Fruit fly (Drosophila melanogaster) whole organism, embryonic: Measurements from ENCODE around the gene Df31.
A peak's percentile ranks its signal among the peaks of the same experiment; 100 is the strongest.

ENCODE experiments used
- Ada2b ChIP-seq: fragments of 200-800 bp; sonication (Bioruptor generic); IDR thresholded peaks from 2 replicates; pipeline ENCODE4 v1.3.6; 2022; ENCODE audit warnings: missing biosample characterization, missing genetic modification characterization
- Adf1 ChIP-seq: fragments of 200-800 bp; sonication (Bioruptor generic); IDR thresholded peaks from 2 replicates; pipeline ENCODE4 v1.3.6; 2022; ENCODE audit warnings: missing biosample characterization, missing genetic modification characterization
- Asciz ChIP-seq: fragments of 200-800 bp; sonication (Bioruptor generic); optimal IDR thresholded peaks from 2 replicates; lab custom pipeline; 2017; ENCODE audit warnings: missing biosample characterization, mild to moderate bottlenecking, missing genetic modification characterization, missing genetic modification reagents
- B-H2 ChIP-seq: fragments of 200-800 bp; sonication (Bioruptor generic); optimal IDR thresholded peaks from 2 replicates; lab custom pipeline; 2018; ENCODE audit warnings: missing biosample characterization, mild to moderate bottlenecking, missing genetic modification characterization
- CG10565 ChIP-seq: fragments of 200-800 bp; sonication (Bioruptor generic); optimal IDR thresholded peaks from 3 replicates; lab custom pipeline; 2016; ENCODE audit warnings: missing biosample characterization, mild to moderate bottlenecking, missing genetic modification characterization
- CG10654 ChIP-seq: fragments of 200-800 bp; sonication (Bioruptor generic); optimal IDR thresholded peaks from 2 replicates; lab custom pipeline; 2016; ENCODE audit warnings: missing biosample characterization, missing genetic modification characterization
- CG1233 ChIP-seq: fragments of 200-800 bp; sonication (Bioruptor generic); optimal IDR thresholded peaks from 4 replicates; lab custom pipeline; 2018; ENCODE audit warnings: missing biosample characterization, mild to moderate bottlenecking, missing genetic modification characterization
- CG12769 ChIP-seq: fragments of 200-800 bp; sonication (Bioruptor generic); optimal IDR thresholded peaks from 2 replicates; lab custom pipeline; 2019; ENCODE audit warnings: missing biosample characterization, mild to moderate bottlenecking, missing genetic modification characterization, moderate library complexity
- CG13296 ChIP-seq: fragments of 200-800 bp; sonication (Bioruptor generic); optimal IDR thresholded peaks from 3 replicates; lab custom pipeline; 2018; ENCODE audit warnings: missing biosample characterization, mild to moderate bottlenecking, missing genetic modification characterization
- CG15696 ChIP-seq: fragments of 200-800 bp; sonication (Bioruptor generic); optimal IDR thresholded peaks from 2 replicates; lab custom pipeline; 2019; ENCODE audit warnings: missing biosample characterization, mild to moderate bottlenecking, missing genetic modification characterization, moderate library complexity
- CG17359 ChIP-seq: fragments of 200-800 bp; sonication (Bioruptor generic); optimal IDR thresholded peaks from 3 replicates; lab custom pipeline; 2018; ENCODE audit warnings: missing biosample characterization, mild to moderate bottlenecking, missing genetic modification characterization, moderate library complexity
- CG17385 ChIP-seq: fragments of 200-800 bp; sonication (Bioruptor generic); optimal IDR thresholded peaks from 3 replicates; lab custom pipeline; 2018; ENCODE audit warnings: missing biosample characterization, mild to moderate bottlenecking, missing genetic modification characterization
- CG17912 ChIP-seq: fragments of 200-800 bp; sonication (Bioruptor generic); optimal IDR thresholded peaks from 2 replicates; lab custom pipeline; 2018; ENCODE audit warnings: missing biosample characterization, mild to moderate bottlenecking, missing genetic modification characterization
- CG18599 ChIP-seq: fragments of 200-800 bp; sonication (Bioruptor generic); optimal IDR thresholded peaks from 3 replicates; lab custom pipeline; 2017; ENCODE audit warnings: missing biosample characterization, missing genetic modification characterization, mild to moderate bottlenecking, moderate library complexity, missing genetic modification reagents
- CG18619 ChIP-seq: fragments of 200-800 bp; sonication (Bioruptor generic); optimal IDR thresholded peaks from 3 replicates; lab custom pipeline; 2017; ENCODE audit warnings: missing biosample characterization, mild to moderate bottlenecking, missing genetic modification characterization
- CG2712 ChIP-seq: fragments of 200-800 bp; optimal IDR thresholded peaks from 3 replicates; lab custom pipeline; 2019; ENCODE audit warnings: missing biosample characterization, mild to moderate bottlenecking, missing genetic modification characterization, moderate library complexity
- CG2889 ChIP-seq: fragments of 200-800 bp; sonication (Bioruptor generic); IDR thresholded peaks from 3 replicates; pipeline ENCODE4 v1.3.6; 2022; ENCODE audit warnings: missing biosample characterization, missing genetic modification characterization
- CG33557 ChIP-seq: fragments of 200-800 bp; sonication (Bioruptor generic); optimal IDR thresholded peaks from 2 replicates; lab custom pipeline; 2019; ENCODE audit warnings: missing biosample characterization, mild to moderate bottlenecking, missing genetic modification characterization, moderate library complexity
- CG4328 ChIP-seq: fragments of 200-800 bp; sonication (Bioruptor generic); optimal IDR thresholded peaks from 3 replicates; lab custom pipeline; 2017; ENCODE audit warnings: missing biosample characterization, missing genetic modification reagents, missing genetic modification characterization
- CG8944 ChIP-seq: fragments of 200-800 bp; sonication (Bioruptor generic); optimal IDR thresholded peaks from 3 replicates; lab custom pipeline; 2016; ENCODE audit warnings: missing biosample characterization, missing genetic modification characterization
- CG9876 ChIP-seq: fragments of 200-800 bp; sonication (Bioruptor generic); optimal IDR thresholded peaks from 2 replicates; lab custom pipeline; 2016; ENCODE audit warnings: missing biosample characterization, missing genetic modification characterization
- Dip3 ChIP-seq: fragments of 200-800 bp; sonication (Bioruptor generic); optimal IDR thresholded peaks from 3 replicates; lab custom pipeline; 2016; ENCODE audit warnings: missing biosample characterization, missing genetic modification characterization
- Doc2 ChIP-seq: fragments of 200-800 bp; sonication (Bioruptor generic); IDR thresholded peaks from 2 replicates; pipeline ENCODE4 v1.3.6; 2022; ENCODE audit warnings: missing biosample characterization, missing genetic modification characterization
- Gsc ChIP-seq: fragments of 200-800 bp; sonication (Bioruptor generic); IDR thresholded peaks from 2 replicates; pipeline ENCODE4 v1.3.6; 2022; ENCODE audit warnings: missing biosample characterization, missing genetic modification characterization
- Gug ChIP-seq: fragments of 200-800 bp; sonication (Bioruptor generic); IDR thresholded peaks from 4 replicates; pipeline ENCODE4 v1.3.6; 2022; ENCODE audit warnings: missing biosample characterization, missing genetic modification characterization
- H15 ChIP-seq: fragments of 200-800 bp; sonication (Bioruptor generic); IDR thresholded peaks from 3 replicates; pipeline ENCODE4 v1.3.6; 2022; ENCODE audit warnings: missing biosample characterization, missing genetic modification characterization
- HHEX ChIP-seq: fragments of 200-800 bp; sonication (Bioruptor generic); optimal IDR thresholded peaks from 3 replicates; lab custom pipeline; 2017; ENCODE audit warnings: missing biosample characterization, mild to moderate bottlenecking, missing genetic modification characterization, missing genetic modification reagents
- HLH54F ChIP-seq: fragments of 200-800 bp; sonication (Bioruptor generic); optimal IDR thresholded peaks from 3 replicates; lab custom pipeline; 2016; ENCODE audit warnings: missing biosample characterization, missing genetic modification characterization
- Hey ChIP-seq: fragments of 200-800 bp; sonication (Bioruptor generic); optimal IDR thresholded peaks from 3 replicates; lab custom pipeline; 2018; ENCODE audit warnings: missing biosample characterization, mild to moderate bottlenecking, missing genetic modification characterization
- Hsf ChIP-seq: fragments of 200-800 bp; sonication (Bioruptor generic); optimal IDR thresholded peaks from 3 replicates; lab custom pipeline; 2016; ENCODE audit warnings: missing biosample characterization, missing genetic modification characterization
- Mad ChIP-seq: fragments of 200-800 bp; sonication (Bioruptor generic); optimal IDR thresholded peaks from 2 replicates; lab custom pipeline; 2016; ENCODE audit warnings: missing biosample characterization, missing genetic modification characterization
- Nf-YB ChIP-seq: fragments of 200-800 bp; sonication (Bioruptor generic); optimal IDR thresholded peaks from 3 replicates; lab custom pipeline; 2019; ENCODE audit warnings: missing biosample characterization, mild to moderate bottlenecking, missing genetic modification characterization, moderate library complexity
- Opbp ChIP-seq: fragments of 200-800 bp; sonication (Bioruptor generic); IDR thresholded peaks from 3 replicates; pipeline ENCODE4 v1.3.6; 2022; ENCODE audit warnings: missing biosample characterization, missing genetic modification characterization; ENCODE audit not compliant: partially characterized antibody
- Sox102F ChIP-seq: fragments of 200-800 bp; sonication (Bioruptor generic); optimal IDR thresholded peaks from 2 replicates; lab custom pipeline; 2018; ENCODE audit warnings: missing biosample characterization, mild to moderate bottlenecking, missing genetic modification characterization, moderate library complexity
- ase ChIP-seq: fragments of 200-800 bp; sonication (Bioruptor generic); IDR thresholded peaks from 3 replicates; pipeline ENCODE4 v1.3.6; 2022; ENCODE audit warnings: missing biosample characterization, missing genetic modification characterization
- croc ChIP-seq: fragments of 200-800 bp; sonication (Bioruptor generic); conservative IDR thresholded peaks from 3 replicates; pipeline ENCODE4 v1.3.6; 2022; ENCODE audit warnings: missing biosample characterization, missing genetic modification characterization
- dmrt11E ChIP-seq: fragments of 200-800 bp; sonication (Bioruptor generic); optimal IDR thresholded peaks from 3 replicates; lab custom pipeline; 2018; ENCODE audit warnings: missing biosample characterization, mild to moderate bottlenecking, missing genetic modification characterization, moderate library complexity
- dpn ChIP-seq, 2 experiments: fragments of 200-800 bp; sonication (Bioruptor generic); optimal IDR thresholded peaks; 3 replicates each; lab custom pipeline; 2016; ENCODE audit warnings: missing biosample characterization in 2 of 2, missing genetic modification characterization in 2 of 2
- fd102C ChIP-seq: fragments of 200-800 bp; sonication (Bioruptor generic); optimal IDR thresholded peaks from 2 replicates; lab custom pipeline; 2018; ENCODE audit warnings: missing biosample characterization, mild to moderate bottlenecking, missing genetic modification characterization, moderate library complexity
- gro ChIP-seq: fragments of 200-800 bp; sonication (Bioruptor generic); optimal IDR thresholded peaks from 2 replicates; lab custom pipeline; 2016; ENCODE audit warnings: missing biosample characterization, missing genetic modification characterization
- insv ChIP-seq, 2 experiments: fragments of 200-800 bp; sonication (Bioruptor generic); optimal IDR thresholded peaks; 3 replicates each; lab custom pipeline; 2016 to 2018; ENCODE audit warnings: missing biosample characterization in 2 of 2, missing genetic modification characterization in 2 of 2
- pan ChIP-seq, 4 experiments: fragments of >200 bp in 3 of 4; fragments of 200-800 bp in 1 of 4; sonication (Bioruptor generic) in 1 of 4; optimal IDR thresholded peaks in 3 of 4; IDR thresholded peaks in 1 of 4; 2 replicates each; pipeline versions ENCODE4 v1.3.6 to Lab custom; 2017 to 2022; ENCODE audit warnings: missing biosample characterization in 2 of 4, missing genetic modification characterization in 2 of 4, mixed read lengths in 1 of 4
- phol ChIP-seq: fragments of 200-800 bp; sonication (Bioruptor generic); optimal IDR thresholded peaks from 3 replicates; lab custom pipeline; 2018; ENCODE audit warnings: missing biosample characterization, mild to moderate bottlenecking, missing genetic modification characterization, moderate library complexity
- ranshi ChIP-seq: fragments of 200-800 bp; sonication (Bioruptor generic); IDR thresholded peaks from 2 replicates; pipeline ENCODE4 v1.3.6; 2022; ENCODE audit warnings: missing biosample characterization, missing genetic modification characterization
- schlank ChIP-seq: fragments of 200-800 bp; sonication (Bioruptor generic); optimal IDR thresholded peaks from 2 replicates; lab custom pipeline; 2018; ENCODE audit warnings: missing biosample characterization, mild to moderate bottlenecking, missing genetic modification characterization
- sim ChIP-seq: fragments of 200-800 bp; sonication (Bioruptor generic); IDR thresholded peaks from 2 replicates; pipeline ENCODE4 v1.3.6; 2022; ENCODE audit warnings: missing biosample characterization, missing genetic modification characterization
- tap ChIP-seq: fragments of 200-800 bp; optimal IDR thresholded peaks from 3 replicates; lab custom pipeline; 2019; ENCODE audit warnings: missing biosample characterization, mild to moderate bottlenecking, missing genetic modification characterization, moderate library complexity
- yki ChIP-seq: fragments of >200 bp; optimal IDR thresholded peaks from 3 replicates; lab custom pipeline; 2018

Gene Df31

DNA sequence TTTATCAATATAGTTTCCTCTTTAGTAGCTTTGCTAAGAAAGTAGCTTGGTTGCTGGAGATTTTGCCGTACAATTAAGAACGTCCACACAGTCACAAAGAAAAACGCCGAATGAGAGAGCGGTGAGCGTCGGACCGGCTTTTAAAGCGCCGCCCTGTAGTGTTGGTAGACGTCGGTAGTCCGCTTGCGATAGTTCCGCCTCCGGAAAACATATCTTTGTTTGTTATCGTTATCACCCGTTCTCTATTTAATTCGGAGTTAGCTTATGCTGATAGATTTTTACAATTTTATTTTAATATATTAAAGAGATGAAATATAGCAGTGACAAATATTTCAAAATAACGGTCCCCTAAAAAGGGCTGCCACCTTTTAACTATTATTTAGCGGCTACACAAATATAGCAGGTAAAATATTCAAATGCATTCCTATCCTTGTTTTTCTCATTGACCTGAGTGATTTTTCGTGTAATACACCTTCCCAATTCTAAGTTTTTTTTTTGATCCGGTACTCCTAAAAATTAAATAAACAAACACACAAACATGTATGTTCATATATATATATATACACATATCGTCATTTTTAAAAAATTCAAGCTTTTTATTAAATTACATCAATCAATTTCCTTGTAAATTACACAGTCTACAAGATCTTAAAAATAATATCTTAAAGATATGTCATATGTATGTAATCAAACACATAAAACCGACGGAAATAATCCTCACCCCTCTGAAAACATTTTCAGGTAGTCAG is at the start of gene Df31 (continued):
- TF ChIP-seq CG10565 (GFP tag; lab: Kevin White, UChicago) = no peak
- TF ChIP-seq CG12769 (tag; lab: Kevin White, UChicago) = peak; percentile 16
- peak; percentile 66 to 69 for TF ChIP-seq dpn (GFP tag; optimal IDR thresholded peaks at IDR 0.05; lab: Kevin White, UChicago)
- peak; percentile 62 for TF ChIP-seq Dip3 (GFP tag; lab: Kevin White, UChicago)
- TF ChIP-seq CG17912 (GFP tag; lab: Kevin White, UChicago) = peak; percentile 6
- TF ChIP-seq CG2889 (GFP tag; lab: Robert Waterston, UW) = no peak
- peak in 1 of 2 experiments; percentile 4 for TF ChIP-seq insv (GFP tag; optimal IDR thresholded peaks at IDR 0.05; lab: Kevin White, UChicago)
- TF ChIP-seq CG2712 (tag; lab: Kevin White, UChicago) = peak; percentile 54
- TF ChIP-seq pan (optimal IDR thresholded peaks at IDR 0.05; lab: Kevin White, UChicago) = no peak
- peak in 1 of 2 experiments; percentile 72 for TF ChIP-seq pan (GFP tag; optimal IDR thresholded peaks at IDR 0.05 in 1 of 2, IDR thresholded peaks at IDR 0.05 in 1 of 2)
- TF ChIP-seq Gsc = no peak
- peak; percentile 1 for TF ChIP-seq Asciz (GFP tag; lab: Kevin White, UChicago)
- peak; percentile 49 for TF ChIP-seq Hsf (GFP tag; lab: Kevin White, UChicago)
- peak; percentile 35 for TF ChIP-seq dmrt11E (tag; lab: Kevin White, UChicago)
- peak; percentile 21; the same call in 1 of the 2 replicates for TF ChIP-seq sim
- peak; percentile 69 for TF ChIP-seq CG18599 (GFP tag; lab: Kevin White, UChicago)
- TF ChIP-seq Doc2 (GFP tag; lab: Robert Waterston, UW) = no peak
- TF ChIP-seq CG33557 (GFP tag; lab: Kevin White, UChicago) = peak; percentile 21
- peak; percentile 25 for TF ChIP-seq CG18619 (GFP tag; lab: Kevin White, UChicago)
- TF ChIP-seq Adf1 = peak; percentile 9; the same call in 1 of the 2 replicates
- TF ChIP-seq CG17385 (GFP tag; lab: Kevin White, UChicago) = peak; percentile 31
- TF ChIP-seq B-H2 (GFP tag; lab: Kevin White, UChicago) = peak; percentile 86
- TF ChIP-seq ase (GFP tag; lab: Robert Waterston, UW) = no peak
- peak; percentile 24 for TF ChIP-seq CG10654 (GFP tag; lab: Kevin White, UChicago)
- peak; percentile 44 for TF ChIP-seq CG13296 (GFP tag; lab: Kevin White, UChicago)
- TF ChIP-seq schlank = peak; percentile 1
- TF ChIP-seq CG15696 (tag; lab: Kevin White, UChicago) = no peak
- peak; percentile 68 for TF ChIP-seq Mad
- TF ChIP-seq CG4328 = peak; percentile 30
- TF ChIP-seq CG17359 (tag; lab: Kevin White, UChicago) = peak; percentile 51
- peak; percentile 53 for TF ChIP-seq HHEX (GFP tag; lab: Kevin White, UChicago)
- TF ChIP-seq Hey = no peak
- TF ChIP-seq H15 (GFP tag; lab: Robert Waterston, UW) = no peak
- TF ChIP-seq Sox102F (GFP tag; lab: Kevin White, UChicago) = no peak
- TF ChIP-seq HLH54F (GFP tag; lab: Kevin White, UChicago) = peak; percentile 46
- peak; percentile 48 for TF ChIP-seq CG9876 (GFP tag; lab: Kevin White, UChicago)
- peak; percentile 56 for TF ChIP-seq CG8944 (GFP tag; lab: Kevin White, UChicago)
- no peak for TF ChIP-seq phol (tag; lab: Kevin White, UChicago)
- TF ChIP-seq tap = peak; percentile 22
- no peak for TF ChIP-seq Nf-YB (GFP tag; lab: Kevin White, UChicago)
- TF ChIP-seq gro (GFP tag; lab: Kevin White, UChicago) = peak; percentile 37
- TF ChIP-seq Ada2b (GFP tag; lab: Robert Waterston, UW) = 0 out of 2 replicates have a peak, but pooled peaks have one; percentile 38
- TF ChIP-seq fd102C (GFP tag; lab: Kevin White, UChicago) = peak; percentile 48
- TF ChIP-seq yki (lab: Kevin White, UChicago) = no peak
- TF ChIP-seq croc = peak; percentile 17; the same call in 1 of the 3 replicates
- peak; percentile 69; the same call in 1 of the 4 replicates for TF ChIP-seq Gug (GFP tag; lab: Robert Waterston, UW)
- TF ChIP-seq ranshi (GFP tag; lab: Robert Waterston, UW) = no peak; the same call in 1 of the 2 replicates
- TF ChIP-seq Opbp (GFP tag; lab: Robert Waterston, UW) = peak; percentile 95; the same call in 2 of the 3 replicates
- TF ChIP-seq CG1233 = peak; percentile 62
